Fruit fly (Drosophila melanogaster) whole organism, embryonic: ENCODE measurements around the gene Pp4-19C.

Source experiments
- CG10147 ChIP-seq: fragments of 200-800 bp; sonication (Bioruptor generic); optimal IDR thresholded peaks from 2 replicates; lab custom pipeline; 2019; ENCODE audit warnings: missing biosample characterization, mild to moderate bottlenecking, missing genetic modification characterization, moderate library complexity
- CG10366 ChIP-seq: fragments of 200-800 bp; sonication (Bioruptor generic); IDR thresholded peaks from 2 replicates; pipeline ENCODE4 v1.3.6; 2022; ENCODE audit warnings: missing biosample characterization, missing genetic modification characterization
- CG10959 ChIP-seq: fragments of 200-800 bp; sonication (Bioruptor generic); IDR thresholded peaks from 2 replicates; pipeline ENCODE4 v1.3.6; 2022; ENCODE audit warnings: missing biosample characterization, missing genetic modification characterization
- CG11456 ChIP-seq: fragments of 200-800 bp; sonication (Bioruptor generic); IDR thresholded peaks from 3 replicates; pipeline ENCODE4 v1.3.6; 2022; ENCODE audit warnings: missing biosample characterization, missing genetic modification characterization
- CG11560 ChIP-seq: fragments of 200-800 bp; sonication (Bioruptor generic); IDR thresholded peaks from 3 replicates; pipeline ENCODE4 v1.3.6; 2022; ENCODE audit warnings: missing biosample characterization, missing genetic modification characterization
- CG12659 ChIP-seq: fragments of 200-800 bp; sonication (Bioruptor generic); optimal IDR thresholded peaks from 3 replicates; lab custom pipeline; 2017; ENCODE audit warnings: mild to moderate bottlenecking, missing biosample characterization, missing genetic modification reagents, missing genetic modification characterization
- CG14710 ChIP-seq: fragments of 200-800 bp; sonication (Bioruptor generic); optimal IDR thresholded peaks from 3 replicates; lab custom pipeline; 2019; ENCODE audit warnings: missing biosample characterization, mild to moderate bottlenecking, missing genetic modification characterization, moderate library complexity
- CG17385 ChIP-seq: fragments of 200-800 bp; sonication (Bioruptor generic); optimal IDR thresholded peaks from 3 replicates; lab custom pipeline; 2018; ENCODE audit warnings: missing biosample characterization, mild to moderate bottlenecking, missing genetic modification characterization
- CG18262 ChIP-seq: fragments of 200-800 bp; optimal IDR thresholded peaks from 3 replicates; lab custom pipeline; 2019; ENCODE audit warnings: missing biosample characterization, mild to moderate bottlenecking, missing genetic modification characterization, moderate library complexity
- CG18764 ChIP-seq: fragments of 200-800 bp; sonication (Bioruptor generic); optimal IDR thresholded peaks from 3 replicates; lab custom pipeline; 2016; ENCODE audit warnings: missing biosample characterization, missing genetic modification characterization
- CG2116 ChIP-seq: fragments of 200-800 bp; sonication (Bioruptor generic); optimal IDR thresholded peaks from 3 replicates; lab custom pipeline; 2018; ENCODE audit warnings: missing biosample characterization, mild to moderate bottlenecking, missing genetic modification characterization
- CG32532 ChIP-seq: fragments of 200-800 bp; sonication (Bioruptor generic); IDR thresholded peaks from 2 replicates; pipeline ENCODE4 v1.3.6; 2022; ENCODE audit warnings: missing biosample characterization, missing genetic modification characterization
- CG33557 ChIP-seq: fragments of 200-800 bp; sonication (Bioruptor generic); optimal IDR thresholded peaks from 2 replicates; lab custom pipeline; 2019; ENCODE audit warnings: missing biosample characterization, mild to moderate bottlenecking, missing genetic modification characterization, moderate library complexity
- CG3726 ChIP-seq: fragments of 200-800 bp; sonication (Bioruptor generic); IDR thresholded peaks from 3 replicates; pipeline ENCODE4, ENCODE4 v1.3.6; 2022; ENCODE audit warnings: missing biosample characterization, missing genetic modification characterization
- CG4424 ChIP-seq: fragments of 200-800 bp; sonication (Bioruptor generic); optimal IDR thresholded peaks from 3 replicates; lab custom pipeline; 2016; ENCODE audit warnings: missing biosample characterization, missing genetic modification characterization
- CG4617 ChIP-seq: fragments of 200-800 bp; sonication (Bioruptor generic); optimal IDR thresholded peaks from 3 replicates; lab custom pipeline; 2016; ENCODE audit warnings: missing biosample characterization, missing genetic modification characterization, borderline replicate concordance
- CG6175 ChIP-seq: fragments of 200-800 bp; sonication (Bioruptor generic); IDR thresholded peaks from 3 replicates; pipeline ENCODE4 v1.3.6; 2022; ENCODE audit warnings: missing biosample characterization, missing genetic modification characterization
- CG7357 ChIP-seq: fragments of 200-800 bp; sonication (Bioruptor generic); IDR thresholded peaks from 3 replicates; pipeline ENCODE4 v1.3.6; 2022; ENCODE audit warnings: missing biosample characterization, missing genetic modification characterization
- CG7786 ChIP-seq: fragments of 200-800 bp; sonication (Bioruptor generic); optimal IDR thresholded peaks from 2 replicates; lab custom pipeline; 2016; ENCODE audit warnings: missing biosample characterization, missing genetic modification characterization
- CG8290 ChIP-seq, 3 experiments: fragments of 200-800 bp; sonication (Bioruptor generic); optimal IDR thresholded peaks; 2 replicates each; lab custom pipeline; 2016 to 2019; ENCODE audit warnings: missing biosample characterization in 3 of 3, missing genetic modification characterization in 3 of 3, mild to moderate bottlenecking in 2 of 3, moderate library complexity in 1 of 3
- CG8359 ChIP-seq: fragments of 200-800 bp; sonication (Bioruptor generic); optimal IDR thresholded peaks from 2 replicates; lab custom pipeline; 2017; ENCODE audit warnings: missing biosample characterization, mild to moderate bottlenecking, missing genetic modification characterization, borderline replicate concordance
- CG8765 ChIP-seq: fragments of 200-800 bp; sonication (Bioruptor generic); IDR thresholded peaks from 2 replicates; pipeline ENCODE4 v1.3.6; 2022; ENCODE audit warnings: missing biosample characterization, missing genetic modification characterization
- CG9932 ChIP-seq: fragments of 200-800 bp; sonication (Bioruptor generic); IDR thresholded peaks from 2 replicates; pipeline ENCODE4 v1.3.6; 2022; ENCODE audit warnings: missing biosample characterization, missing genetic modification characterization
- D19B ChIP-seq: fragments of 200-800 bp; sonication (Bioruptor generic); optimal IDR thresholded peaks from 2 replicates; lab custom pipeline; 2017; ENCODE audit warnings: missing biosample characterization, mild to moderate bottlenecking, missing genetic modification characterization
- Doc2 ChIP-seq: fragments of 200-800 bp; sonication (Bioruptor generic); IDR thresholded peaks from 2 replicates; pipeline ENCODE4 v1.3.6; 2022; ENCODE audit warnings: missing biosample characterization, missing genetic modification characterization
- Eip74EF ChIP-seq, 2 experiments: fragments of 200-800 bp in 1 of 2; fragments of >200 bp in 1 of 2; sonication (Bioruptor generic) in 1 of 2; optimal IDR thresholded peaks; 2 replicates each; lab custom pipeline; 2017 to 2019; ENCODE audit warnings: missing biosample characterization in 2 of 2, missing genetic modification characterization in 2 of 2, mild to moderate bottlenecking in 1 of 2, moderate library complexity in 1 of 2
- HHEX ChIP-seq: fragments of 200-800 bp; sonication (Bioruptor generic); optimal IDR thresholded peaks from 3 replicates; lab custom pipeline; 2017; ENCODE audit warnings: missing biosample characterization, mild to moderate bottlenecking, missing genetic modification characterization, missing genetic modification reagents
- HLH54F ChIP-seq: fragments of 200-800 bp; sonication (Bioruptor generic); optimal IDR thresholded peaks from 3 replicates; lab custom pipeline; 2016; ENCODE audit warnings: missing biosample characterization, missing genetic modification characterization
- Kr ChIP-seq: fragments of 200-800 bp; sonication (Bioruptor generic); optimal IDR thresholded peaks from 2 replicates; lab custom pipeline; 2017; ENCODE audit warnings: missing biosample characterization, mild to moderate bottlenecking, missing genetic modification characterization
- Mrtf ChIP-seq: fragments of 200-800 bp; sonication (Bioruptor generic); IDR thresholded peaks from 3 replicates; pipeline ENCODE4 v1.3.6; 2022; ENCODE audit warnings: missing biosample characterization, missing genetic modification characterization
- Sry-δ ChIP-seq: fragments of 200-800 bp; sonication (Bioruptor generic); optimal IDR thresholded peaks from 2 replicates; lab custom pipeline; 2016; ENCODE audit warnings: missing biosample characterization, missing genetic modification characterization
- Stat92E ChIP-seq, 3 experiments: fragments of >200 bp in 2 of 3; fragments of 200-800 bp in 1 of 3; sonication (Bioruptor generic) in 1 of 3; optimal IDR thresholded peaks; 2 replicates each; lab custom pipeline; 2017 to 2019; ENCODE audit warnings: missing biosample characterization in 3 of 3, missing genetic modification characterization in 3 of 3, mild to moderate bottlenecking in 1 of 3, moderate library complexity in 1 of 3
- amos ChIP-seq: fragments of 200-800 bp; sonication (Bioruptor generic); IDR thresholded peaks from 2 replicates; pipeline ENCODE4 v1.3.6; 2022; ENCODE audit warnings: missing biosample characterization, missing genetic modification characterization; ENCODE audit not compliant: partially characterized antibody
- bcd ChIP-seq: fragments of 200-800 bp; sonication (Bioruptor generic); optimal IDR thresholded peaks from 2 replicates; lab custom pipeline; 2017; ENCODE audit warnings: missing biosample characterization, mild to moderate bottlenecking, missing genetic modification characterization
- ewg ChIP-seq: fragments of 200-800 bp; sonication (Bioruptor generic); optimal IDR thresholded peaks from 3 replicates; lab custom pipeline; 2017; ENCODE audit warnings: mild to moderate bottlenecking, missing biosample characterization, missing genetic modification reagents, missing genetic modification characterization
- insv ChIP-seq, 2 experiments: fragments of 200-800 bp; sonication (Bioruptor generic); optimal IDR thresholded peaks; 3 replicates each; lab custom pipeline; 2016 to 2018; ENCODE audit warnings: missing biosample characterization in 2 of 2, missing genetic modification characterization in 2 of 2
- kni ChIP-seq: fragments of 200-800 bp; sonication (Bioruptor generic); optimal IDR thresholded peaks from 3 replicates; lab custom pipeline; 2017; ENCODE audit warnings: mild to moderate bottlenecking, missing biosample characterization, missing genetic modification reagents, missing genetic modification characterization
- lov ChIP-seq, 2 experiments: fragments of 200-800 bp in 1 of 2; fragments of >200 bp in 1 of 2; sonication (Bioruptor generic) in 1 of 2; IDR thresholded peaks in 1 of 2; optimal IDR thresholded peaks in 1 of 2; 2 replicates in 1 of 2; 3 replicates in 1 of 2; pipeline versions ENCODE4 v1.3.6 to Lab custom; 2017 to 2022; ENCODE audit warnings: missing biosample characterization in 1 of 2, missing genetic modification characterization in 1 of 2
- odd ChIP-seq: fragments of 200-800 bp; sonication (Bioruptor generic); optimal IDR thresholded peaks from 2 replicates; lab custom pipeline; 2017; ENCODE audit warnings: missing biosample characterization, mild to moderate bottlenecking, missing genetic modification characterization
- sr ChIP-seq: fragments of 200-800 bp; sonication (Bioruptor generic); IDR thresholded peaks from 3 replicates; pipeline ENCODE4 v1.3.6; 2022; ENCODE audit warnings: missing biosample characterization, missing genetic modification characterization
- ssp ChIP-seq: fragments of 200-800 bp; sonication (Bioruptor generic); IDR thresholded peaks from 2 replicates; pipeline ENCODE4 v1.3.6; 2022; ENCODE audit warnings: missing biosample characterization, missing genetic modification characterization
- tll ChIP-seq, 2 experiments: fragments of 200-800 bp in 1 of 2; fragments of >200 bp in 1 of 2; sonication (Bioruptor generic) in 1 of 2; optimal IDR thresholded peaks; 2 replicates each; lab custom pipeline; 2017 to 2019; ENCODE audit warnings: missing biosample characterization in 2 of 2, missing genetic modification characterization in 2 of 2, mild to moderate bottlenecking in 1 of 2, moderate library complexity in 1 of 2
- trh ChIP-seq: fragments of 200-800 bp; sonication (Bioruptor generic); optimal IDR thresholded peaks from 2 replicates; lab custom pipeline; 2016; ENCODE audit warnings: missing biosample characterization, missing genetic modification characterization
- wor ChIP-seq: fragments of 200-800 bp; sonication (Bioruptor generic); IDR thresholded peaks from 2 replicates; pipeline ENCODE4 v1.3.6; 2022; ENCODE audit warnings: missing biosample characterization, missing genetic modification characterization

Pp4-19C gene

dm6 chrX:20434534-20434933 is 10.7 kb upstream of the Pp4-19C start (continued):
- TF ChIP-seq Doc2 (GFP tag; lab: Robert Waterston, UW) (no peak), CG3726 (GFP tag; lab: Robert Waterston, UW) (no peak)

- TF ChIP-seq CG4617 (GFP tag; lab: Kevin White, UChicago), result no peak
- peak; percentile 8 for TF ChIP-seq CG17385
- TF ChIP-seq trh (GFP tag; lab: Kevin White, UChicago), result no peak
- TF ChIP-seq ewg (GFP tag; lab: Kevin White, UChicago), result no peak
- TF ChIP-seq CG10366 (GFP tag; lab: Robert Waterston, UW), result no peak
- no peak for TF ChIP-seq HHEX (GFP tag; lab: Kevin White, UChicago)
- peak; percentile 3 for TF ChIP-seq Sry-δ
- TF ChIP-seq CG18764 (GFP tag; lab: Kevin White, UChicago), result no peak
- no peak for TF ChIP-seq CG8290 (GFP tag; optimal IDR thresholded peaks at IDR 0.05; lab: Kevin White, UChicago)
- TF ChIP-seq CG8290 (tag; optimal IDR thresholded peaks at IDR 0.05; lab: Kevin White, UChicago), result peak in 1 of 2 experiments; percentile 51
- no peak for TF ChIP-seq Kr (GFP tag; lab: Kevin White, UChicago)
- TF ChIP-seq kni, result no peak
- no peak for TF ChIP-seq D19B (GFP tag; lab: Kevin White, UChicago)
- TF ChIP-seq CG2116 (GFP tag; lab: Kevin White, UChicago), result peak; percentile 29
- TF ChIP-seq lov (optimal IDR thresholded peaks at IDR 0.05; lab: Kevin White, UChicago), result no peak
- no peak for TF ChIP-seq lov (GFP tag; IDR thresholded peaks at IDR 0.05; lab: Robert Waterston, UW)
- TF ChIP-seq CG9932 (GFP tag; lab: Robert Waterston, UW), result peak; percentile 23; the same call in 1 of the 2 replicates
- TF ChIP-seq CG4424 (GFP tag; lab: Kevin White, UChicago), result no peak
- no peak for TF ChIP-seq CG11560
- TF ChIP-seq CG7357 (GFP tag; lab: Robert Waterston, UW), result 0 out of 3 replicates have a peak, but pooled peaks have one; percentile 5
- no peak for TF ChIP-seq CG10959 (GFP tag; lab: Robert Waterston, UW)
- no peak for TF ChIP-seq insv (GFP tag; optimal IDR thresholded peaks at IDR 0.05; lab: Kevin White, UChicago)
- no peak for TF ChIP-seq CG6175
- no peak for TF ChIP-seq ssp (GFP tag; lab: Robert Waterston, UW)
- TF ChIP-seq Stat92E (GFP tag; optimal IDR thresholded peaks at IDR 0.05; lab: Kevin White, UChicago), result no peak
- TF ChIP-seq sr, result no peak
- TF ChIP-seq tll (GFP tag; optimal IDR thresholded peaks at IDR 0.05; lab: Kevin White, UChicago), result no peak
- no peak for TF ChIP-seq wor (GFP tag; lab: Robert Waterston, UW)
- TF ChIP-seq bcd (GFP tag; lab: Kevin White, UChicago), result peak; percentile 16
- TF ChIP-seq CG10147, result no peak
- no peak for TF ChIP-seq CG7786 (GFP tag; lab: Kevin White, UChicago)
- TF ChIP-seq Eip74EF (GFP tag; optimal IDR thresholded peaks at IDR 0.05; lab: Kevin White, UChicago), result no peak
- TF ChIP-seq CG8765 (GFP tag; lab: Robert Waterston, UW), result no peak
- TF ChIP-seq HLH54F (GFP tag; lab: Kevin White, UChicago), result peak; percentile 1
- no peak for TF ChIP-seq CG33557
- TF ChIP-seq CG12659 (GFP tag; lab: Kevin White, UChicago), result peak; percentile 34
- no peak for TF ChIP-seq CG3726 (GFP tag; lab: Robert Waterston, UW)
- peak; percentile 17 for TF ChIP-seq CG18262 (tag; lab: Kevin White, UChicago)
- no peak for TF ChIP-seq Mrtf (GFP tag; lab: Robert Waterston, UW)
- TF ChIP-seq CG32532 (GFP tag; lab: Robert Waterston, UW), result peak; percentile 31; the same call in 1 of the 2 replicates
- TF ChIP-seq CG14710 (tag; lab: Kevin White, UChicago), result peak; percentile 20
- no peak for TF ChIP-seq CG8359 (GFP tag; lab: Kevin White, UChicago)
- 0 out of 2 replicates have a peak, but pooled peaks have one; percentile 29 for TF ChIP-seq amos (GFP tag; lab: Robert Waterston, UW)
- peak; percentile 32 for TF ChIP-seq odd
- TF ChIP-seq CG11456 (GFP tag; lab: Robert Waterston, UW), result no peak
Observed at dm6 chrX:20433345-20434332, 9.8 kb upstream of the Pp4-19C start, which contains the start of gene CG1695. Gene CG1695, plus strand, starts transcription at chrX:20433950.
